Worm (Caenorhabditis elegans) whole organism, L1 larva: ENCODE measurements around the gene C16C8.18.

Source experiments
- aly-2 ChIP-seq: fragments of 150-350 bp; optimal IDR thresholded peaks from 2 replicates; lab custom pipeline; 2014; ENCODE audit warnings: missing biosample characterization, missing genetic modification characterization
- ama-1 ChIP-seq: fragments of 150-350 bp; optimal IDR thresholded peaks from 2 replicates; lab custom pipeline; 2014
- ceh-8 ChIP-seq: fragments of 200-800 bp; sonication (Bioruptor generic); optimal IDR thresholded peaks from 2 replicates; lab custom pipeline; 2018; ENCODE audit warnings: mild to moderate bottlenecking, missing genetic modification characterization, moderate library complexity, missing compliant biosample characterization
- fkh-10 ChIP-seq: sonication (generic microtip); optimal IDR thresholded peaks from 2 replicates; lab custom pipeline; 2017; ENCODE audit warnings: missing biosample characterization, missing genetic modification reagents, missing genetic modification characterization
- lir-3 ChIP-seq: sonication (generic microtip); optimal IDR thresholded peaks from 2 replicates; lab custom pipeline; 2016; ENCODE audit warnings: mild to moderate bottlenecking, missing genetic modification characterization, moderate library complexity, missing compliant biosample characterization; ENCODE audit not compliant: poor library complexity
- nhr-12 ChIP-seq: sonication (generic microtip); optimal IDR thresholded peaks from 2 replicates; lab custom pipeline; 2017; ENCODE audit warnings: missing biosample characterization, missing genetic modification characterization
- nhr-76 ChIP-seq: sonication (generic microtip); optimal IDR thresholded peaks from 2 replicates; lab custom pipeline; 2017; ENCODE audit warnings: missing biosample characterization, missing genetic modification characterization
- skn-1 ChIP-seq: fragments of 150-350 bp; optimal IDR thresholded peaks from 2 replicates; lab custom pipeline; 2014; ENCODE audit warnings: missing biosample characterization, missing genetic modification characterization
- snpc-4 ChIP-seq: fragments of 150-350 bp; optimal IDR thresholded peaks from 2 replicates; lab custom pipeline; 2014; ENCODE audit warnings: missing biosample characterization, missing genetic modification characterization
- tbx-2 ChIP-seq: sonication (generic microtip); optimal IDR thresholded peaks from 2 replicates; lab custom pipeline; 2016; ENCODE audit warnings: missing genetic modification characterization, missing compliant biosample characterization
- unc-130 ChIP-seq: fragments of 150-350 bp; optimal IDR thresholded peaks from 2 replicates; lab custom pipeline; 2017; ENCODE audit warnings: missing biosample characterization, missing genetic modification characterization, inconsistent platforms
- xbp-1 ChIP-seq: sonication (generic microtip); optimal IDR thresholded peaks from 2 replicates; lab custom pipeline; 2016; ENCODE audit warnings: missing genetic modification characterization, missing compliant biosample characterization
- ztf-11 ChIP-seq, 2 experiments: sonication (generic microtip); optimal IDR thresholded peaks; 2 replicates each; lab custom pipeline; 2016 to 2017; ENCODE audit warnings: missing genetic modification characterization in 2 of 2, missing biosample characterization in 1 of 2, missing compliant biosample characterization in 1 of 2

- no peak for TF ChIP-seq skn-1 (tag; lab: Kevin White, UChicago)
- TF ChIP-seq aly-2 (tag; lab: Kevin White, UChicago) = no peak
- TF ChIP-seq nhr-12 (tag; lab: Kevin White, UChicago) = no peak
- no peak for TF ChIP-seq tbx-2 (tag; lab: Kevin White, UChicago)
- no peak for TF ChIP-seq snpc-4 (tag; lab: Kevin White, UChicago)
- no peak for TF ChIP-seq unc-130 (tag; lab: Kevin White, UChicago)
- TF ChIP-seq lir-3 (tag; lab: Kevin White, UChicago) = no peak
- TF ChIP-seq ztf-11 (tag; optimal IDR thresholded peaks at IDR 0.05; lab: Kevin White, UChicago) = no peak
- TF ChIP-seq fkh-10 (GFP tag; lab: Kevin White, UChicago) = no peak
- TF ChIP-seq nhr-76 (tag; lab: Kevin White, UChicago) = no peak
- TF ChIP-seq xbp-1 (tag; lab: Kevin White, UChicago) = no peak
- TF ChIP-seq ceh-8 (GFP tag; lab: Kevin White, UChicago) = no peak
- no peak for TF ChIP-seq ama-1
These were observed 42.8 kb downstream of the C16C8.18 start, which contains the start of gene Y49F6B.12 for ce11 chrII:3472316-3472715.
